Worm (Caenorhabditis elegans) whole organism, mixed stage, embryonic: ENCODE results near the gene F21C10.18.

ENCODE experiments used
- M03D4.4 ChIP-seq: sonication (generic microtip); optimal IDR thresholded peaks from 2 replicates; lab custom pipeline; 2017; ENCODE audit warnings: mild to moderate bottlenecking, missing genetic modification characterization, missing compliant biosample characterization
- bed-3 ChIP-seq: fragments of 200-800 bp; sonication (Bioruptor generic); optimal IDR thresholded peaks from 3 replicates; lab custom pipeline; 2018; ENCODE audit warnings: mild to moderate bottlenecking, missing genetic modification characterization, moderate library complexity, missing compliant biosample characterization
- blmp-1 ChIP-seq: fragments of 150-350 bp; optimal IDR thresholded peaks from 2 replicates; lab custom pipeline; 2014; ENCODE audit warnings: missing biosample characterization, missing genetic modification characterization
- ceh-39 ChIP-seq: fragments of 150-350 bp; optimal IDR thresholded peaks from 2 replicates; lab custom pipeline; 2014; ENCODE audit warnings: missing biosample characterization, missing genetic modification characterization
- ceh-43 ChIP-seq: fragments of 200-800 bp; sonication (Bioruptor generic); optimal IDR thresholded peaks from 2 replicates; lab custom pipeline; 2018; ENCODE audit warnings: mild to moderate bottlenecking, missing genetic modification characterization, moderate library complexity, missing compliant biosample characterization
- ces-1 ChIP-seq: fragments of 150-350 bp; optimal IDR thresholded peaks from 2 replicates; lab custom pipeline; 2014; ENCODE audit warnings: missing biosample characterization, missing genetic modification reagents, missing genetic modification characterization
- elt-1 ChIP-seq: sonication (generic microtip); optimal IDR thresholded peaks from 2 replicates; lab custom pipeline; 2017; ENCODE audit warnings: missing genetic modification characterization, mild to moderate bottlenecking, missing compliant biosample characterization, antibody characterized with exemption, moderate library complexity, borderline replicate concordance; ENCODE audit not compliant: insufficient read depth
- ham-2 ChIP-seq: fragments of 200-800 bp; sonication (Bioruptor generic); optimal IDR thresholded peaks from 2 replicates; lab custom pipeline; 2018; ENCODE audit warnings: mild to moderate bottlenecking, missing genetic modification characterization, missing compliant biosample characterization
- hlh-1 ChIP-seq: fragments of 150-350 bp; optimal IDR thresholded peaks from 2 replicates; lab custom pipeline; 2014; ENCODE audit warnings: missing biosample characterization, missing genetic modification reagents, missing genetic modification characterization
- lin-13 ChIP-seq: fragments of 150-350 bp; optimal IDR thresholded peaks from 2 replicates; lab custom pipeline; 2014; ENCODE audit warnings: missing biosample characterization, missing genetic modification characterization
- lin-32 ChIP-seq: fragments of 200-800 bp; sonication (Bioruptor generic); optimal IDR thresholded peaks from 2 replicates; lab custom pipeline; 2018; ENCODE audit warnings: mild to moderate bottlenecking, missing genetic modification characterization, missing compliant biosample characterization
- lsy-2 ChIP-seq: fragments of 150-350 bp; optimal IDR thresholded peaks from 2 replicates; lab custom pipeline; 2014; ENCODE audit warnings: missing biosample characterization, missing genetic modification characterization
- mab-5 ChIP-seq: fragments of 150-350 bp; optimal IDR thresholded peaks from 2 replicates; lab custom pipeline; 2014; ENCODE audit warnings: missing biosample characterization, missing genetic modification characterization
- mls-2 ChIP-seq: sonication (generic microtip); optimal IDR thresholded peaks from 2 replicates; lab custom pipeline; 2016; ENCODE audit warnings: mild to moderate bottlenecking, missing genetic modification characterization, moderate library complexity, missing compliant biosample characterization
- nhr-12 ChIP-seq: fragments of 150-350 bp; optimal IDR thresholded peaks from 2 replicates; lab custom pipeline; 2014; ENCODE audit warnings: missing biosample characterization, missing genetic modification characterization
- nhr-2 ChIP-seq: fragments of 150-350 bp; optimal IDR thresholded peaks from 2 replicates; lab custom pipeline; 2014; ENCODE audit warnings: missing biosample characterization, missing genetic modification characterization
- nhr-76 ChIP-seq: sonication (generic microtip); optimal IDR thresholded peaks from 2 replicates; lab custom pipeline; 2017; ENCODE audit warnings: missing biosample characterization, missing genetic modification characterization
- pha-4 ChIP-seq: fragments of 150-350 bp; optimal IDR thresholded peaks from 2 replicates; lab custom pipeline; 2018; ENCODE audit warnings: missing biosample characterization, missing genetic modification reagents, missing genetic modification characterization
- sem-2 ChIP-seq: fragments of 200-800 bp; sonication (Bioruptor generic); optimal IDR thresholded peaks from 2 replicates; lab custom pipeline; 2018; ENCODE audit warnings: mild to moderate bottlenecking, missing genetic modification characterization, missing compliant biosample characterization
- snpc-4 ChIP-seq: fragments of 150-350 bp; optimal IDR thresholded peaks from 2 replicates; lab custom pipeline; 2014; ENCODE audit warnings: missing biosample characterization, missing genetic modification characterization
- sptf-1 ChIP-seq: sonication (generic microtip); optimal IDR thresholded peaks from 2 replicates; lab custom pipeline; 2017; ENCODE audit warnings: mild to moderate bottlenecking, missing genetic modification characterization, moderate library complexity, missing compliant biosample characterization
- tbx-8 ChIP-seq: fragments of 200-800 bp; sonication (Bioruptor generic); optimal IDR thresholded peaks from 2 replicates; lab custom pipeline; 2018; ENCODE audit warnings: mild to moderate bottlenecking, missing genetic modification characterization, moderate library complexity, missing compliant biosample characterization
- unc-120 ChIP-seq: sonication (generic microtip); optimal IDR thresholded peaks from 2 replicates; lab custom pipeline; 2017; ENCODE audit warnings: missing genetic modification characterization, missing compliant biosample characterization; ENCODE audit not compliant: poor library complexity, severe bottlenecking
- ztf-11 ChIP-seq: fragments of 150-350 bp; optimal IDR thresholded peaks from 2 replicates; lab custom pipeline; 2014; ENCODE audit warnings: missing biosample characterization, missing genetic modification characterization

The F21C10.18 gene

ce11 chrV:9078067-9078581 is 30.2 kb upstream of the F21C10.18 start:
- no peak for TF ChIP-seq mls-2 (tag; lab: Kevin White, UChicago)
- TF ChIP-seq pha-4 (tag; lab: Kevin White, UChicago): no peak
- TF ChIP-seq nhr-76 (tag; lab: Kevin White, UChicago): no peak
- TF ChIP-seq ceh-43 (GFP tag; lab: Kevin White, UChicago): no peak
- TF ChIP-seq ces-1 (GFP tag; lab: Kevin White, UChicago): no peak
- TF ChIP-seq sem-2 (GFP tag; lab: Kevin White, UChicago): no peak
- no peak for TF ChIP-seq nhr-2 (tag; lab: Kevin White, UChicago)
- no peak for TF ChIP-seq nhr-12 (tag; lab: Kevin White, UChicago)

- TF ChIP-seq sptf-1 (tag; lab: Kevin White, UChicago): no peak
- TF ChIP-seq ham-2: no peak
- TF ChIP-seq sem-2 (GFP tag; lab: Kevin White, UChicago): no peak
- TF ChIP-seq ceh-39: no peak
- no peak for TF ChIP-seq blmp-1 (tag; lab: Kevin White, UChicago)
- TF ChIP-seq ztf-11 (tag; lab: Kevin White, UChicago): no peak
- no peak for TF ChIP-seq nhr-12 (tag; lab: Kevin White, UChicago)
- no peak for TF ChIP-seq ces-1 (GFP tag; lab: Kevin White, UChicago)
- TF ChIP-seq unc-120 (tag; lab: Kevin White, UChicago): no peak
- TF ChIP-seq elt-1 (tag; lab: Kevin White, UChicago): no peak
- no peak for TF ChIP-seq ceh-43 (GFP tag; lab: Kevin White, UChicago)
- no peak for TF ChIP-seq tbx-8 (GFP tag; lab: Kevin White, UChicago)
- no peak for TF ChIP-seq M03D4.4 (tag; lab: Kevin White, UChicago)
- no peak for TF ChIP-seq snpc-4
- TF ChIP-seq nhr-2 (tag; lab: Kevin White, UChicago): no peak
- TF ChIP-seq lin-13 (tag; lab: Kevin White, UChicago): no peak
- no peak for TF ChIP-seq hlh-1 (tag; lab: Kevin White, UChicago)
- no peak for TF ChIP-seq lsy-2 (tag; lab: Kevin White, UChicago)
- TF ChIP-seq bed-3 (GFP tag; lab: Kevin White, UChicago): no peak
- TF ChIP-seq mls-2 (tag; lab: Kevin White, UChicago): no peak
Measured at ce11 chrV:9078815-9079525, 29.3 kb upstream of the F21C10.18 start.

ce11 chrV:9079965-9080432 is 28.3 kb upstream of the F21C10.18 start:
- TF ChIP-seq sptf-1 (tag; lab: Kevin White, UChicago) (no peak), tbx-8 (GFP tag; lab: Kevin White, UChicago) (no peak), ham-2 (no peak)

- TF ChIP-seq hlh-1 (tag; lab: Kevin White, UChicago) (no peak), ham-2 (no peak)
Measured at ce11 chrV:9081410-9081809, 26.9 kb upstream of the F21C10.18 start.

ce11 chrV:9082350-9082749 is 26.0 kb upstream of the F21C10.18 start:
- TF ChIP-seq mab-5 (tag; lab: Kevin White, UChicago): no peak

- no peak for TF ChIP-seq ces-1 (GFP tag; lab: Kevin White, UChicago)
- TF ChIP-seq nhr-2 (tag; lab: Kevin White, UChicago): no peak
- no peak for TF ChIP-seq tbx-8 (GFP tag; lab: Kevin White, UChicago)
- TF ChIP-seq M03D4.4 (tag; lab: Kevin White, UChicago): no peak
- TF ChIP-seq nhr-76 (tag; lab: Kevin White, UChicago): no peak
- TF ChIP-seq elt-1 (tag; lab: Kevin White, UChicago): no peak
- TF ChIP-seq ztf-11 (tag; lab: Kevin White, UChicago): no peak
- TF ChIP-seq lsy-2 (tag; lab: Kevin White, UChicago): no peak
- no peak for TF ChIP-seq blmp-1 (tag; lab: Kevin White, UChicago)
- TF ChIP-seq lin-13 (tag; lab: Kevin White, UChicago): no peak
- no peak for TF ChIP-seq ham-2
- TF ChIP-seq mls-2 (tag; lab: Kevin White, UChicago): no peak
- no peak for TF ChIP-seq lin-32 (GFP tag; lab: Kevin White, UChicago)
- no peak for TF ChIP-seq unc-120 (tag; lab: Kevin White, UChicago)
- no peak for TF ChIP-seq snpc-4
Measured at ce11 chrV:9084252-9084651, 24.1 kb upstream of the F21C10.18 start.
